Worm (Caenorhabditis elegans): ENCODE measurements around the gene sra-34.

The sra-34 gene

ce11 chrII:4550783-4551182 is 7.3 kb upstream of the sra-34 start, which contains the start of gene K07E1.1:
TSS of gene K07E1.1 (plus strand) at chrII:4551083.
- TF ChIP-seq M03D4.4 (tag; optimal IDR thresholded peaks at IDR 0.05) = no peak
- no peak for TF ChIP-seq lsy-2 (tag; optimal IDR thresholded peaks at IDR 0.05)
- TF ChIP-seq mls-2 (tag; optimal IDR thresholded peaks at IDR 0.05) = no peak
- TF ChIP-seq ham-2 (GFP tag; optimal IDR thresholded peaks at IDR 0.05) = no peak
- TF ChIP-seq lin-32 (GFP tag; optimal IDR thresholded peaks at IDR 0.05) = no peak

- no peak for TF ChIP-seq sem-2 (GFP tag; optimal IDR thresholded peaks at IDR 0.05)
- TF ChIP-seq unc-120 (tag; optimal IDR thresholded peaks at IDR 0.05; ENCODE audit: poor library complexity, severe bottlenecking) = no peak
- TF ChIP-seq blmp-1 (tag; optimal IDR thresholded peaks at IDR 0.05) = no peak
- no peak for TF ChIP-seq elt-3 (tag; optimal IDR thresholded peaks at IDR 0.05)
- no peak for TF ChIP-seq nhr-76 (tag; optimal IDR thresholded peaks at IDR 0.05)
- TF ChIP-seq drap-1 (GFP tag; optimal IDR thresholded peaks at IDR 0.05) = no peak
- no peak for TF ChIP-seq mep-1 (tag; optimal IDR thresholded peaks at IDR 0.05)
- no peak for TF ChIP-seq ceh-39 (tag; optimal IDR thresholded peaks at IDR 0.05)
- no peak for TF ChIP-seq lsy-2 (tag; optimal IDR thresholded peaks at IDR 0.05)
- TF ChIP-seq sptf-1 (tag; optimal IDR thresholded peaks at IDR 0.05) = no peak
- TF ChIP-seq nhr-237 (tag; optimal IDR thresholded peaks at IDR 0.05) = no peak
- TF ChIP-seq lin-32 (GFP tag; optimal IDR thresholded peaks at IDR 0.05) = no peak
- TF ChIP-seq ham-2 (GFP tag; optimal IDR thresholded peaks at IDR 0.05) = no peak
- TF ChIP-seq flh-1 (GFP tag; optimal IDR thresholded peaks at IDR 0.05) = no peak
- no peak for TF ChIP-seq pha-4 (tag; optimal IDR thresholded peaks at IDR 0.05)
Measured at ce11 chrII:4549983-4550572, 6.6 kb upstream of the sra-34 start.

- TF ChIP-seq nhr-12 (tag; optimal IDR thresholded peaks at IDR 0.05) (no peak), tbx-8 (GFP tag; optimal IDR thresholded peaks at IDR 0.05) (no peak), lsy-2 (tag; optimal IDR thresholded peaks at IDR 0.05) (no peak), ceh-43 (GFP tag; optimal IDR thresholded peaks at IDR 0.05) (no peak), blmp-1 (tag; optimal IDR thresholded peaks at IDR 0.05) (no peak), mab-5 (tag; optimal IDR thresholded peaks at IDR 0.05) (no peak), lin-32 (GFP tag; optimal IDR thresholded peaks at IDR 0.05) (no peak), bed-3 (GFP tag; optimal IDR thresholded peaks at IDR 0.05) (no peak), lin-13 (tag; optimal IDR thresholded peaks at IDR 0.05) (no peak), flh-1 (GFP tag; optimal IDR thresholded peaks at IDR 0.05) (no peak), drap-1 (GFP tag; optimal IDR thresholded peaks at IDR 0.05) (no peak), zip-8 (tag; optimal IDR thresholded peaks at IDR 0.05) (no peak), sptf-1 (tag; optimal IDR thresholded peaks at IDR 0.05) (no peak), nhr-28 (tag; optimal IDR thresholded peaks at IDR 0.05) (no peak)
Measured at ce11 chrII:4548408-4548807, 4.9 kb upstream of the sra-34 start.

DNA sequence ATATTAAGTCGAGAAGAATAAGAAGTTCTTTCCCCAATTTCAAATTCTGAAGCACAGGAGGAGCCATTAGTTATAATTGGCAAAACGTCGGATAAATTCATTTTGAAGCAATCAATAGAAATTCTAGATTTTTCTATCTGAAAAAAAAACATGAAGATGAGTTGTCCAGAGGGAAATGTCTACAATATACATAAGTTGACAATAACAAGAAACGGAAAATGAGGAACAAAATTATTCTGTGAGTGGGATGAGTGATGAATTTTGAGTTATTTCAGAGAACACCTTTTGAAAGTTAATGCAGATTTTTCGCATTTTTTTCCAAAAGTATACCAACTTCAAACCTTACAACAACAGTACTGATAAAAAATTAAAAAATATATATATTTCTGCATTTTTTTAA is 2.8 kb downstream of the sra-34 start, which contains the start of gene sra-36:
Gene sra-36, minus strand, starts transcription at position 101 of the 400 bp plus-strand sequence.
- TF ChIP-seq lin-32 (GFP tag; optimal IDR thresholded peaks at IDR 0.05) (no peak), bed-3 (GFP tag; optimal IDR thresholded peaks at IDR 0.05) (no peak), M03D4.4 (tag; optimal IDR thresholded peaks at IDR 0.05) (no peak), blmp-1 (tag; optimal IDR thresholded peaks at IDR 0.05) (no peak), lsy-2 (tag; optimal IDR thresholded peaks at IDR 0.05) (no peak), lin-13 (tag; optimal IDR thresholded peaks at IDR 0.05) (no peak), mls-2 (tag; optimal IDR thresholded peaks at IDR 0.05) (no peak), mab-5 (tag; optimal IDR thresholded peaks at IDR 0.05) (no peak), zip-8 (tag; optimal IDR thresholded peaks at IDR 0.05) (no peak), nhr-237 (tag; optimal IDR thresholded peaks at IDR 0.05) (no peak), nhr-2 (tag; optimal IDR thresholded peaks at IDR 0.05) (no peak), ceh-43 (GFP tag; optimal IDR thresholded peaks at IDR 0.05) (no peak), ceh-83 (GFP tag; optimal IDR thresholded peaks at IDR 0.05) (no peak), ztf-11 (tag; optimal IDR thresholded peaks at IDR 0.05) (no peak), cnd-1 (tag; optimal IDR thresholded peaks at IDR 0.05) (no peak), unc-62 (GFP tag; optimal IDR thresholded peaks at IDR 0.05) (no peak), nhr-76 (tag; optimal IDR thresholded peaks at IDR 0.05) (no peak)

ce11 chrII:4537141-4537540 is 6.3 kb downstream of the sra-34 start, which contains the start of gene sra-33:
TSS of gene sra-33 (minus strand) at chrII:4537241.
- no peak for TF ChIP-seq elt-3 (tag; optimal IDR thresholded peaks at IDR 0.05)
- no peak for TF ChIP-seq nhr-28 (tag; optimal IDR thresholded peaks at IDR 0.05)
- TF ChIP-seq tbx-8 (GFP tag; optimal IDR thresholded peaks at IDR 0.05) = no peak
- no peak for TF ChIP-seq mep-1 (tag; optimal IDR thresholded peaks at IDR 0.05)
- no peak for TF ChIP-seq ztf-11 (tag; optimal IDR thresholded peaks at IDR 0.05)
- TF ChIP-seq blmp-1 (tag; optimal IDR thresholded peaks at IDR 0.05) = no peak
- no peak for TF ChIP-seq ceh-43 (GFP tag; optimal IDR thresholded peaks at IDR 0.05)
- TF ChIP-seq nhr-12 (tag; optimal IDR thresholded peaks at IDR 0.05) = no peak
- TF ChIP-seq unc-62 (GFP tag; optimal IDR thresholded peaks at IDR 0.05) = no peak
- TF ChIP-seq drap-1 (GFP tag; optimal IDR thresholded peaks at IDR 0.05) = no peak
- no peak for TF ChIP-seq elt-1 (tag; optimal IDR thresholded peaks at IDR 0.05; ENCODE audit: borderline replicate concordance, insufficient read depth)
